Worm (Caenorhabditis elegans) whole organism, L3 larva: ENCODE results near the gene srd-43.

Experiments
- ceh-16 ChIP-seq: sonication (generic microtip); optimal IDR thresholded peaks from 2 replicates; lab custom pipeline; 2017; ENCODE audit warnings: missing biosample characterization, missing genetic modification characterization
- ceh-9 ChIP-seq: sonication (generic microtip); optimal IDR thresholded peaks from 2 replicates; lab custom pipeline; 2018; ENCODE audit warnings: missing biosample characterization, missing genetic modification characterization
- egl-5 ChIP-seq: fragments of 150-350 bp; optimal IDR thresholded peaks from 2 replicates; lab custom pipeline; 2017; ENCODE audit warnings: missing biosample characterization, missing genetic modification reagents, missing genetic modification characterization, inconsistent platforms
- elt-1 ChIP-seq: fragments of 150-350 bp; optimal IDR thresholded peaks from 2 replicates; lab custom pipeline; 2014; ENCODE audit warnings: missing biosample characterization, missing genetic modification characterization
- fkh-10 ChIP-seq: sonication (generic microtip); optimal IDR thresholded peaks from 2 replicates; lab custom pipeline; 2017; ENCODE audit warnings: missing biosample characterization, missing genetic modification reagents, missing genetic modification characterization
- nhr-76 ChIP-seq: fragments of 150-350 bp; sonication (generic microtip); optimal IDR thresholded peaks from 5 replicates; lab custom pipeline; 2014; ENCODE audit warnings: missing biosample characterization, missing genetic modification characterization
- unc-62 ChIP-seq: fragments of 150-350 bp; sonication (generic microtip); optimal IDR thresholded peaks from 4 replicates; lab custom pipeline; 2014; ENCODE audit warnings: missing biosample characterization, missing genetic modification reagents, missing genetic modification characterization
- ztf-11 ChIP-seq: fragments of 150-350 bp; optimal IDR thresholded peaks from 2 replicates; lab custom pipeline; 2014; ENCODE audit warnings: missing biosample characterization, missing genetic modification characterization

ce11 chrX:13325039-13325438 lies 19.4 kb upstream of the srd-43 start:
- TF ChIP-seq elt-1 (tag; lab: Kevin White, UChicago) = no peak
- TF ChIP-seq ztf-11 (tag; lab: Kevin White, UChicago) = no peak
- TF ChIP-seq egl-5 (tag; lab: Kevin White, UChicago) = no peak
- TF ChIP-seq ceh-16 (tag; lab: Kevin White, UChicago) = no peak
- peak; percentile 8 for TF ChIP-seq unc-62
- TF ChIP-seq nhr-76 (tag; lab: Kevin White, UChicago) = no peak
- no peak for TF ChIP-seq fkh-10 (GFP tag; lab: Kevin White, UChicago)
- TF ChIP-seq ceh-9 (tag; lab: Kevin White, UChicago) = no peak
